Fruit fly (Drosophila melanogaster): ENCODE data around the gene CG5412.

- TF ChIP-seq CG8478 (optimal IDR thresholded peaks at IDR 0.05) (no peak), CTCF (optimal IDR thresholded peaks at IDR 0.05) (no peak)
Measured at dm6 chr3R:20544952-20545351, 31.9 kb upstream of the CG5412 start.

Measured in S2 (cell line).